Worm (Caenorhabditis elegans) whole organism, mixed stage, embryonic: Measurements from ENCODE around the gene sra-26.
"Not testable (repeated sequence)": the region's sequence is repeated elsewhere in the genome, so short reads cannot be mapped to it uniquely, and the experiment has no call there.

ENCODE experiments used
- M03D4.4 ChIP-seq: sonication (generic microtip); optimal IDR thresholded peaks from 2 replicates; lab custom pipeline; 2017; ENCODE audit warnings: mild to moderate bottlenecking, missing genetic modification characterization, missing compliant biosample characterization
- blmp-1 ChIP-seq: fragments of 150-350 bp; optimal IDR thresholded peaks from 2 replicates; lab custom pipeline; 2014; ENCODE audit warnings: missing biosample characterization, missing genetic modification characterization
- ceh-39 ChIP-seq: fragments of 150-350 bp; optimal IDR thresholded peaks from 2 replicates; lab custom pipeline; 2014; ENCODE audit warnings: missing biosample characterization, missing genetic modification characterization
- ceh-43 ChIP-seq: fragments of 200-800 bp; sonication (Bioruptor generic); optimal IDR thresholded peaks from 2 replicates; lab custom pipeline; 2018; ENCODE audit warnings: mild to moderate bottlenecking, missing genetic modification characterization, moderate library complexity, missing compliant biosample characterization
- ceh-83 ChIP-seq: fragments of 200-800 bp; sonication (Bioruptor generic); optimal IDR thresholded peaks from 2 replicates; lab custom pipeline; 2018; ENCODE audit warnings: mild to moderate bottlenecking, missing genetic modification characterization, missing compliant biosample characterization
- ces-1 ChIP-seq: fragments of 150-350 bp; optimal IDR thresholded peaks from 2 replicates; lab custom pipeline; 2014; ENCODE audit warnings: missing biosample characterization, missing genetic modification reagents, missing genetic modification characterization
- cnd-1 ChIP-seq: fragments of 200-800 bp; sonication (Bioruptor generic); optimal IDR thresholded peaks from 2 replicates; lab custom pipeline; 2018; ENCODE audit warnings: mild to moderate bottlenecking, missing genetic modification characterization, missing compliant biosample characterization
- elt-1 ChIP-seq: sonication (generic microtip); optimal IDR thresholded peaks from 2 replicates; lab custom pipeline; 2017; ENCODE audit warnings: missing genetic modification characterization, mild to moderate bottlenecking, missing compliant biosample characterization, antibody characterized with exemption, moderate library complexity, borderline replicate concordance; ENCODE audit not compliant: insufficient read depth
- elt-3 ChIP-seq: fragments of 150-350 bp; optimal IDR thresholded peaks from 2 replicates; lab custom pipeline; 2014; ENCODE audit warnings: missing biosample characterization, missing genetic modification characterization
- flh-1 ChIP-seq: fragments of 200-800 bp; sonication (Bioruptor generic); optimal IDR thresholded peaks from 2 replicates; lab custom pipeline; 2018; ENCODE audit warnings: mild to moderate bottlenecking, missing genetic modification characterization, moderate library complexity, missing compliant biosample characterization
- ham-2 ChIP-seq: fragments of 200-800 bp; sonication (Bioruptor generic); optimal IDR thresholded peaks from 2 replicates; lab custom pipeline; 2018; ENCODE audit warnings: mild to moderate bottlenecking, missing genetic modification characterization, missing compliant biosample characterization
- hlh-1 ChIP-seq: fragments of 150-350 bp; optimal IDR thresholded peaks from 2 replicates; lab custom pipeline; 2014; ENCODE audit warnings: missing biosample characterization, missing genetic modification reagents, missing genetic modification characterization
- lin-13 ChIP-seq: fragments of 150-350 bp; optimal IDR thresholded peaks from 2 replicates; lab custom pipeline; 2014; ENCODE audit warnings: missing biosample characterization, missing genetic modification characterization
- lsy-2 ChIP-seq: fragments of 150-350 bp; optimal IDR thresholded peaks from 2 replicates; lab custom pipeline; 2014; ENCODE audit warnings: missing biosample characterization, missing genetic modification characterization
- mab-5 ChIP-seq: fragments of 150-350 bp; optimal IDR thresholded peaks from 2 replicates; lab custom pipeline; 2014; ENCODE audit warnings: missing biosample characterization, missing genetic modification characterization
- mep-1 ChIP-seq: fragments of 150-350 bp; optimal IDR thresholded peaks from 2 replicates; lab custom pipeline; 2017; ENCODE audit warnings: missing biosample characterization, missing genetic modification reagents, missing genetic modification characterization, inconsistent platforms
- mls-2 ChIP-seq: sonication (generic microtip); optimal IDR thresholded peaks from 2 replicates; lab custom pipeline; 2016; ENCODE audit warnings: mild to moderate bottlenecking, missing genetic modification characterization, moderate library complexity, missing compliant biosample characterization
- nhr-237 ChIP-seq: fragments of 150-350 bp; optimal IDR thresholded peaks from 2 replicates; lab custom pipeline; 2014; ENCODE audit warnings: missing biosample characterization, missing genetic modification characterization
- nhr-28 ChIP-seq: fragments of 150-350 bp; optimal IDR thresholded peaks from 2 replicates; lab custom pipeline; 2014; ENCODE audit warnings: missing biosample characterization, missing genetic modification characterization
- pha-4 ChIP-seq: fragments of 150-350 bp; optimal IDR thresholded peaks from 2 replicates; lab custom pipeline; 2018; ENCODE audit warnings: missing biosample characterization, missing genetic modification reagents, missing genetic modification characterization
- snpc-4 ChIP-seq: fragments of 150-350 bp; optimal IDR thresholded peaks from 2 replicates; lab custom pipeline; 2014; ENCODE audit warnings: missing biosample characterization, missing genetic modification characterization
- tbx-8 ChIP-seq: fragments of 200-800 bp; sonication (Bioruptor generic); optimal IDR thresholded peaks from 2 replicates; lab custom pipeline; 2018; ENCODE audit warnings: mild to moderate bottlenecking, missing genetic modification characterization, moderate library complexity, missing compliant biosample characterization
- unc-120 ChIP-seq: sonication (generic microtip); optimal IDR thresholded peaks from 2 replicates; lab custom pipeline; 2017; ENCODE audit warnings: missing genetic modification characterization, missing compliant biosample characterization; ENCODE audit not compliant: poor library complexity, severe bottlenecking
- unc-39 ChIP-seq: fragments of 150-350 bp; optimal IDR thresholded peaks from 2 replicates; lab custom pipeline; 2014; ENCODE audit warnings: missing biosample characterization, missing genetic modification characterization
- unc-62 ChIP-seq: fragments of 150-350 bp; optimal IDR thresholded peaks from 2 replicates; lab custom pipeline; 2014; ENCODE audit warnings: missing biosample characterization, missing genetic modification reagents, missing genetic modification characterization
- zip-8 ChIP-seq: fragments of 150-350 bp; optimal IDR thresholded peaks from 2 replicates; lab custom pipeline; 2014; ENCODE audit warnings: missing biosample characterization, missing genetic modification characterization
- ztf-11 ChIP-seq: fragments of 150-350 bp; optimal IDR thresholded peaks from 2 replicates; lab custom pipeline; 2014; ENCODE audit warnings: missing biosample characterization, missing genetic modification characterization

Gene sra-26

DNA sequence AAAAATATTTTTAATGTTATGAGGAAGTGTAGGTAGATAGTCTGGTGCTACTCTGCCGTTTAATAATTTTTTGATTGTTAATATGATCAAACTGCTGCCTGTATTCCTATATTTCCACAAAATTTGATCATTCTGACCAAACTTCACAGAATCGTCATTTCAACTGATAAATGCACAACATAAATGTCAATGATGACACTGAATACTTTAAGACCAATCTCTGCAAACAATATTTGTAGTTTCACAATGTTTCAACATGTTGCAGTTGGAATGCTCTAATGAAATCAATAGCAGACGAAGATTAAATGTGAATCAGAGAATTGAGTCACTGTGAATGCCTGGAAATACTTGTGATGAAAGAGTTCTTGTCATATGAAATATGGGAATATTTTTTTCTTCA is 21.8 kb downstream of the sra-26 start:
- TF ChIP-seq flh-1 (GFP tag; lab: Kevin White, UChicago) (no peak), mep-1 (tag; lab: Kevin White, UChicago) (no peak)

DNA sequence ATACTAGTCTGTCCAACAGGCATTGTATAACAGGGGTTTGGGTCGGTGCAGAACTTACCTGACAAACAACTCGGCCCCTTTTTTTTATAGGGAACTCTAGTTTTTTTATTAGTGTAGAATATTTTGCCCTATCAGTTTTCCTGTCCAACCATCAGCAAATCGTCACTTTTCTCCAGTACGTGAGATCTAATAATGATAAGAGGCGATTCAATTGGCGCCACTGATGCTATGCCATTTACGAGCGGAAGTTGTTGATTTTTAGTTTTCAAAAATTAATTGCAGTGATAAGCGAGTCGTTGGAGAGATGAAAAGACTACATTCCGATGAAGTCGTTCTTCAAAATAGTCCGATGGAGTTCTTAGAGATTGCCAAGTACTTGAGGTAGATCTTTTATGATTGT is 23.2 kb downstream of the sra-26 start:
- no peak for TF ChIP-seq blmp-1
- TF ChIP-seq, all 35 proteins: peak for 0

DNA sequence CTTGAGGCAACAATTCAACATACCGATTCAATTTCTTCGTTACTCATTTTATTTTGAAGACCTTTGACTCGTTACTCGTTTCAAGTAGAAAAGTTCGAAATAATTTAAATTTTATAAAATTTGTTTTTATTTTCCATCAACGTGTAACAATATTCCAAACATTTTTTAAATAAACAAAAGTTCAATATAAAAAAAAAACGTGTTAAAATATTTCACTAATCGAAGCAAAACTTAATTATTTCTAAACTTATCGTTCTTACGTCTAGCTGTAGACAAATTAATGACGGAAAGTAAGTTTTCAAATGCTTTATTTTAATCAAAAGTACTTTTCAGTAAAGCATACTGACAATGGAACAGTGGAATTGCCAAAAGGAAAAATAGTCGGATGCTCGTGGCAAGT is 24.4 kb downstream of the sra-26 start, which contains the start of the genes F54H5.5 and F54H5.2:
F54H5.5 (minus strand) TSS at position 101 of the 400 bp plus-strand sequence.
F54H5.2 (plus strand) TSS at position 303 of the 400 bp plus-strand sequence.
- not testable (repeated sequence) for TF ChIP-seq lin-13 (tag; lab: Kevin White, UChicago); unc-120 (tag; lab: Kevin White, UChicago); flh-1 (GFP tag; lab: Kevin White, UChicago)

DNA sequence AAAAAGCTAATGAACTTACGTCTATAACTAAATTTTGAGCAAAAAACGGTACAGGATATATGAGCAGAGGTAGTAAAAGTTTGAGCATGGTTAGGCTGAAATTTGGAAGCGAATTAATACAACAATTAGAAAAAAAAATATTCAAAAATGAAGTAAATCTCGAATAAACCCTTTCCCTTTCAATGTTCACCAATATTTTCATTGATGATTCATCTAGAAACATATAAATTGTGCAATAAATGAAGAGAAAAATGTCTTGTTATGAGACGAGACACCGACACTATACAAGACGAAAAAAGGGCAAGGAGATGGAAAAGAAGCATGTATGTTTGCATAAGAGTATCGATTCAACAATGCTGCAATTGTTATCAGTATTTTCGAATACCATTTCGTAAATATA is 26.3 kb downstream of the sra-26 start, which contains the start of gene F54H5.14:
F54H5.14 (minus strand) TSS at position 101 of the 400 bp plus-strand sequence.
- TF ChIP-seq cnd-1 (tag; lab: Kevin White, UChicago) (no peak), ceh-43 (GFP tag; lab: Kevin White, UChicago) (no peak), hlh-1 (no peak), ceh-39 (tag; lab: Kevin White, UChicago) (no peak), nhr-28 (tag; lab: Kevin White, UChicago) (no peak)
- TF ChIP-seq, all 35 proteins: peak for 0

DNA sequence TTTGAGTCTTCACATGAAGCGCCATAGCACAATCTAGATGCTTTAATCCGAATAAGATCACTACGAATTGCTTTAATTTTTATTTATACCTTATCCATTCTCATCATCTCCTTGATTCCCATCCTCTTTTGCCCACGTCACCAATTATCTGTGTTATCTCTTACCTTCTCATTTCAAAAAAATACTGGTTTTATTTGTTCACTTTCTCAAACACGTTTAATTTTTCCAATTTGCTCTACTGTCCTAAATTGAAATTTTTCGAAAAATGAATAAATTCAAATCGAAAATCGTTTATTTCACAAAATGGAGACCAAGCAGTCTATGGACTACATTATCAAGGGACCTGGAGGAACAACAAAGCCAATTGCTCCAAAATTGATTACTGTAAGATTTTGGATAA is 29.7 kb downstream of the sra-26 start, which contains the start of gene F54H5.3:
F54H5.3 (plus strand) TSS at position 301 of the 400 bp plus-strand sequence.
- TF ChIP-seq unc-39 (no peak), unc-120 (tag; lab: Kevin White, UChicago) (no peak), unc-62 (GFP tag; lab: Kevin White, UChicago) (no peak), mls-2 (tag; lab: Kevin White, UChicago) (no peak), mep-1 (tag; lab: Kevin White, UChicago) (no peak)

DNA sequence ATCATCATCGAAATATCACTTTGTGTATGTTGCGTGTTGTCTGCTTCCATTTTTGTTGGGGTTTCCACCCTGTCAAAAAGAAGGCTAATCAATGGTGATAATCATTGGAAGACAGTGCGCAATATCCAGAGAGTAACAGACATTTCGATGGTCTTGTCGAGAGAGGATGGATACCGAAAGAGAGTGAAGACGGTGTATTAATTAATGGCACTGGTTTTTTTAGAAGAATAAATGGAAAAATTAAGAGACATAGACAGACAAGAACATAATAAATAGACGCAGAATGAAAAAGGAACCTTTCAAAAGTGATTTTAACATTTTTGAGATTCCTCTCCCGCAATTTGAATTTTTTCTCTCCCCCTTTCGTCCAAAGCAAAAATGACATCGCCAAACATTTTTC is 32.6 kb downstream of the sra-26 start:
- no peak for TF ChIP-seq ceh-83 (GFP tag; lab: Kevin White, UChicago)
- TF ChIP-seq mep-1 (tag; lab: Kevin White, UChicago) = no peak
- no peak for TF ChIP-seq ztf-11 (tag; lab: Kevin White, UChicago)

DNA sequence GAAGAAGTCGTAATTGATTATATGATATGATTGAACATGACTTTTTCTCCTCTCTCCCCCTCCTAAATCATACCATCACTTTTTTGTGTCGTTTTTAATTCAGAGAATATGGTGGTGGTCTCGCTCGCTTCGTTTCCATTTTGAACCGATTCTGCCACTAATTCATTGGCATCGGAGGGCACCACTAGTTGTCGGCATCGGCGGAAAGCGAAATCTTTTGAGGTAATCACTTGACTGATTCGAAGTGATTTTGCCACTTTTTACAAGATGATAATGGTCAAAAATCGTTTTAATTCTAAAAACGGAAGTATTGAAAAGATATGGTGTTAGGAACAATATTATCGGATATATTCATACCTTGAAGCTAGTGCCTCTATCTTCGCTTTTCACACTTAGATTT is 34.8 kb downstream of the sra-26 start, which contains the start of gene klf-3:
klf-3 (plus strand) TSS at position 109 of the 400 bp plus-strand sequence.
- TF ChIP-seq snpc-4 (tag; lab: Kevin White, UChicago) (no peak), elt-3 (tag; lab: Kevin White, UChicago) (no peak), unc-39 (no peak), ces-1 (GFP tag; lab: Kevin White, UChicago) (no peak), mls-2 (tag; lab: Kevin White, UChicago) (no peak), elt-1 (no peak)

DNA sequence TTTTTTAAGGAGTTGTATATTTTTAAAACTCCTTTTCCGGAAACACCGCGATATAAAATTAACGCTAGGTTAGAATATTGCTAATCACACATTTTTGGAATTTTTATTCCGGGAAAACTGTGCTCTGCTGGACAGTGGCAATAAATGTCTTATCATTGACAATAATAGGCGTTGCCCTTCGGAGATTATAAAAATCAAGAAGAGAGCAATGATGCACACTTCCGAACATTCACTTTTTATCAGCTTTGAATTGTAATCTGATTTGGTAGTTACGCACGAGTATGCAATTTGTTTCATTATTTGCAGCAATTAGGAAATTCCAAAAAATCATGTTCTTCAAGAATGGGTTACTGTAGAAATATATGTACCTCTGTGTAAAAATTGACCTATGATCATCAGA is 35.5 kb downstream of the sra-26 start:
- TF ChIP-seq ceh-43 (GFP tag; lab: Kevin White, UChicago) (no peak), mep-1 (tag; lab: Kevin White, UChicago) (no peak), unc-120 (tag; lab: Kevin White, UChicago) (no peak), nhr-237 (tag; lab: Kevin White, UChicago) (no peak), zip-8 (tag; lab: Kevin White, UChicago) (no peak), cnd-1 (tag; lab: Kevin White, UChicago) (no peak), unc-39 (no peak), hlh-1 (no peak), ham-2 (no peak), tbx-8 (GFP tag; lab: Kevin White, UChicago) (no peak), mls-2 (tag; lab: Kevin White, UChicago) (no peak), lsy-2 (tag; lab: Kevin White, UChicago) (no peak), snpc-4 (tag; lab: Kevin White, UChicago) (no peak), M03D4.4 (no peak), pha-4 (tag; lab: Kevin White, UChicago) (no peak), elt-3 (tag; lab: Kevin White, UChicago) (no peak), lin-13 (tag; lab: Kevin White, UChicago) (no peak), unc-62 (GFP tag; lab: Kevin White, UChicago) (no peak), flh-1 (GFP tag; lab: Kevin White, UChicago) (no peak), mab-5 (tag; lab: Kevin White, UChicago) (no peak)
